Worm (Caenorhabditis elegans) whole organism, L3 larva: ENCODE measurements around the gene T01G6.1.

ENCODE experiments used
- ZK546.5 ChIP-seq: sonication (generic microtip); optimal IDR thresholded peaks from 2 replicates; lab custom pipeline; 2017; ENCODE audit warnings: missing biosample characterization, missing genetic modification characterization
- ceh-16 ChIP-seq: sonication (generic microtip); optimal IDR thresholded peaks from 2 replicates; lab custom pipeline; 2017; ENCODE audit warnings: missing biosample characterization, missing genetic modification characterization
- ceh-82 ChIP-seq: fragments of 150-350 bp; optimal IDR thresholded peaks from 2 replicates; lab custom pipeline; 2014; ENCODE audit warnings: missing biosample characterization, missing genetic modification characterization
- ceh-9 ChIP-seq: sonication (generic microtip); optimal IDR thresholded peaks from 2 replicates; lab custom pipeline; 2018; ENCODE audit warnings: missing biosample characterization, missing genetic modification characterization
- daf-12 ChIP-seq: fragments of 150-350 bp; optimal IDR thresholded peaks from 2 replicates; lab custom pipeline; 2014; ENCODE audit warnings: missing biosample characterization, missing genetic modification reagents, missing genetic modification characterization
- egl-27 ChIP-seq: sonication (generic microtip); optimal IDR thresholded peaks from 4 replicates; lab custom pipeline; 2017; ENCODE audit warnings: missing biosample characterization, missing genetic modification reagents, missing genetic modification characterization
- elt-1 ChIP-seq: fragments of 150-350 bp; optimal IDR thresholded peaks from 2 replicates; lab custom pipeline; 2014; ENCODE audit warnings: missing biosample characterization, missing genetic modification characterization
- elt-2 ChIP-seq: sonication (generic microtip); optimal IDR thresholded peaks from 2 replicates; lab custom pipeline; 2016; ENCODE audit warnings: missing genetic modification reagents, mild to moderate bottlenecking, missing genetic modification characterization, missing compliant biosample characterization
- eor-1 ChIP-seq, 2 experiments: fragments of 150-350 bp; optimal IDR thresholded peaks; 2 replicates each; lab custom pipeline; 2014 to 2018; ENCODE audit warnings: missing biosample characterization in 2 of 2, missing genetic modification characterization in 2 of 2
- fkh-10 ChIP-seq: sonication (generic microtip); optimal IDR thresholded peaks from 2 replicates; lab custom pipeline; 2017; ENCODE audit warnings: missing biosample characterization, missing genetic modification reagents, missing genetic modification characterization
- fkh-2 ChIP-seq: fragments of 150-350 bp; optimal IDR thresholded peaks from 2 replicates; lab custom pipeline; 2014; ENCODE audit warnings: missing biosample characterization, missing genetic modification reagents, missing genetic modification characterization
- jun-1 ChIP-seq: fragments of 150-350 bp; optimal IDR thresholded peaks from 2 replicates; lab custom pipeline; 2014; ENCODE audit warnings: missing biosample characterization, missing genetic modification reagents, missing genetic modification characterization
- lin-15B ChIP-seq: fragments of 150-350 bp; optimal IDR thresholded peaks from 2 replicates; lab custom pipeline; 2014; ENCODE audit warnings: missing biosample characterization, missing genetic modification characterization
- lin-39 ChIP-seq: fragments of 150-350 bp; optimal IDR thresholded peaks from 2 replicates; lab custom pipeline; 2018; ENCODE audit warnings: missing biosample characterization, missing genetic modification reagents, missing genetic modification characterization
- lsy-12 ChIP-seq: sonication (generic microtip); optimal IDR thresholded peaks from 2 replicates; lab custom pipeline; 2016; ENCODE audit warnings: mild to moderate bottlenecking, missing genetic modification characterization, missing compliant biosample characterization
- mml-1 ChIP-seq: fragments of 150-350 bp; sonication (generic microtip); optimal IDR thresholded peaks from 3 replicates; lab custom pipeline; 2014; ENCODE audit warnings: missing biosample characterization, missing genetic modification characterization
- nhr-11 ChIP-seq: fragments of 150-350 bp; optimal IDR thresholded peaks from 2 replicates; lab custom pipeline; 2014; ENCODE audit warnings: missing biosample characterization, missing genetic modification characterization
- nhr-12 ChIP-seq: fragments of 150-350 bp; optimal IDR thresholded peaks from 2 replicates; lab custom pipeline; 2014; ENCODE audit warnings: missing biosample characterization, missing genetic modification characterization
- nhr-23 ChIP-seq: fragments of 150-350 bp; optimal IDR thresholded peaks from 2 replicates; lab custom pipeline; 2014; ENCODE audit warnings: missing biosample characterization, missing genetic modification reagents, missing genetic modification characterization
- nhr-237 ChIP-seq: fragments of 150-350 bp; optimal IDR thresholded peaks from 2 replicates; lab custom pipeline; 2014; ENCODE audit warnings: missing biosample characterization, missing genetic modification characterization
- nhr-25 ChIP-seq: sonication (generic microtip); optimal IDR thresholded peaks from 2 replicates; lab custom pipeline; 2017; ENCODE audit warnings: missing biosample characterization, missing genetic modification characterization
- nhr-43 ChIP-seq: sonication (generic microtip); optimal IDR thresholded peaks from 2 replicates; lab custom pipeline; 2016; ENCODE audit warnings: mild to moderate bottlenecking, missing genetic modification characterization, missing compliant biosample characterization; ENCODE audit not compliant: poor library complexity, severe bottlenecking
- nhr-76 ChIP-seq: fragments of 150-350 bp; sonication (generic microtip); optimal IDR thresholded peaks from 5 replicates; lab custom pipeline; 2014; ENCODE audit warnings: missing biosample characterization, missing genetic modification characterization
- nhr-77 ChIP-seq: fragments of 150-350 bp; optimal IDR thresholded peaks from 2 replicates; lab custom pipeline; 2014; ENCODE audit warnings: missing biosample characterization, missing genetic modification characterization
- pha-4 ChIP-seq: fragments of 150-350 bp; optimal IDR thresholded peaks from 2 replicates; lab custom pipeline; 2014; ENCODE audit warnings: missing biosample characterization, missing genetic modification reagents, missing genetic modification characterization
- pqm-1 ChIP-seq: fragments of 150-350 bp; optimal IDR thresholded peaks from 2 replicates; lab custom pipeline; 2017; ENCODE audit warnings: missing biosample characterization, missing genetic modification characterization, inconsistent platforms
- skn-1 ChIP-seq: fragments of 150-350 bp; optimal IDR thresholded peaks from 2 replicates; lab custom pipeline; 2014; ENCODE audit warnings: missing biosample characterization, missing genetic modification characterization
- tbx-2 ChIP-seq: sonication (generic microtip); optimal IDR thresholded peaks from 2 replicates; lab custom pipeline; 2016; ENCODE audit warnings: mild to moderate bottlenecking, missing genetic modification characterization, missing compliant biosample characterization
- unc-62 ChIP-seq: fragments of 150-350 bp; sonication (generic microtip); optimal IDR thresholded peaks from 4 replicates; lab custom pipeline; 2014; ENCODE audit warnings: missing biosample characterization, missing genetic modification reagents, missing genetic modification characterization
- zag-1 ChIP-seq: fragments of 150-350 bp; optimal IDR thresholded peaks from 2 replicates; lab custom pipeline; 2014; ENCODE audit warnings: missing biosample characterization, missing genetic modification characterization
- ztf-11 ChIP-seq: fragments of 150-350 bp; optimal IDR thresholded peaks from 2 replicates; lab custom pipeline; 2014; ENCODE audit warnings: missing biosample characterization, missing genetic modification characterization
- ztf-4 ChIP-seq: fragments of 150-350 bp; optimal IDR thresholded peaks from 2 replicates; lab custom pipeline; 2014; ENCODE audit warnings: missing biosample characterization, missing genetic modification characterization

Gene T01G6.1

ce11 chrV:462263-462662 is 35.2 kb upstream of the T01G6.1 start, which contains the start of gene nhr-202:
Gene nhr-202 (plus strand): TSS chrV:462588.
- TF ChIP-seq elt-2 (peak; percentile 72), pha-4 (peak; percentile 33), pqm-1 (peak; percentile 62), nhr-23 (peak; percentile 38), egl-27 (tag; lab: Kevin White, UChicago) (no peak)

ce11 chrV:464800-465199 is 32.7 kb upstream of the T01G6.1 start, which contains the start of gene nhr-201:
Gene nhr-201 (plus strand): TSS chrV:464828.
- TF ChIP-seq pha-4 = peak; percentile 65
- TF ChIP-seq zag-1 = no peak
- no peak for TF ChIP-seq fkh-2
- TF ChIP-seq nhr-76 (tag; lab: Kevin White, UChicago) = no peak
- peak; percentile 44 for TF ChIP-seq elt-2
- no peak for TF ChIP-seq ceh-82 (tag; lab: Kevin White, UChicago)
- TF ChIP-seq pqm-1 = peak; percentile 59
- TF ChIP-seq ztf-11 (tag; lab: Kevin White, UChicago) = no peak
- no peak for TF ChIP-seq lin-39 (tag; lab: Kevin White, UChicago)
- TF ChIP-seq nhr-237 (tag; lab: Kevin White, UChicago) = no peak

ce11 chrV:465355-465754 is 32.1 kb upstream of the T01G6.1 start:
- no peak for TF ChIP-seq tbx-2 (tag; lab: Kevin White, UChicago)
- TF ChIP-seq nhr-23 = peak; percentile 33
- peak; percentile 42 for TF ChIP-seq nhr-25 (tag; lab: Kevin White, UChicago)
- TF ChIP-seq, all 47 proteins: peak for 2

ce11 chrV:467507-467906 is 30.0 kb upstream of the T01G6.1 start:
- TF ChIP-seq ceh-16 (tag; lab: Kevin White, UChicago) (no peak), zag-1 (no peak), nhr-12 (tag; lab: Kevin White, UChicago) (no peak), nhr-43 (tag; lab: Kevin White, UChicago) (no peak), skn-1 (tag; lab: Kevin White, UChicago) (no peak), ceh-9 (tag; lab: Kevin White, UChicago) (no peak), nhr-11 (tag; lab: Kevin White, UChicago) (no peak), lsy-12 (no peak)

ce11 chrV:468460-468859 is 29.0 kb upstream of the T01G6.1 start, which contains the start of gene srbc-57:
Gene srbc-57 (minus strand): TSS chrV:468560.
- TF ChIP-seq daf-12 (tag; lab: Kevin White, UChicago) (no peak), pha-4 (no peak), nhr-77 (no peak), nhr-25 (tag; lab: Kevin White, UChicago) (no peak), fkh-10 (GFP tag; lab: Kevin White, UChicago) (no peak), zag-1 (no peak), ztf-11 (tag; lab: Kevin White, UChicago) (no peak), lin-15B (tag; lab: Kevin White, UChicago) (no peak), mml-1 (no peak), ZK546.5 (no peak), elt-2 (no peak), ceh-82 (tag; lab: Kevin White, UChicago) (no peak), ztf-4 (tag; lab: Kevin White, UChicago) (no peak), nhr-43 (tag; lab: Kevin White, UChicago) (no peak), nhr-12 (tag; lab: Kevin White, UChicago) (no peak)

ce11 chrV:472589-472988 is 24.9 kb upstream of the T01G6.1 start, which contains the start of gene srt-31:
Gene srt-31 (plus strand): TSS chrV:472889.
- no peak for TF ChIP-seq nhr-76 (tag; lab: Kevin White, UChicago)
- no peak for TF ChIP-seq pqm-1
- no peak for TF ChIP-seq eor-1 (tag; optimal IDR thresholded peaks at IDR 0.05; lab: Kevin White, UChicago)
- no peak for TF ChIP-seq elt-2

ce11 chrV:474516-474915 is 23.0 kb upstream of the T01G6.1 start, which contains the start of gene nhr-99:
Gene nhr-99 (plus strand): TSS chrV:474778.
- TF ChIP-seq fkh-2 (no peak), ztf-11 (tag; lab: Kevin White, UChicago) (no peak), elt-2 (peak; percentile 73), jun-1 (tag; lab: Kevin White, UChicago) (peak; percentile 62), nhr-76 (tag; lab: Kevin White, UChicago) (no peak), pqm-1 (peak; percentile 85), egl-27 (tag; lab: Kevin White, UChicago) (no peak), nhr-25 (tag; lab: Kevin White, UChicago) (no peak), nhr-12 (tag; lab: Kevin White, UChicago) (no peak), elt-1 (tag; lab: Kevin White, UChicago) (no peak), pha-4 (peak; percentile 38), unc-62 (GFP tag; lab: Kevin White, UChicago) (no peak), ZK546.5 (no peak), mml-1 (no peak)
